Fruit fly (Drosophila melanogaster): ENCODE measurements around the gene Edg84A.

DNA sequence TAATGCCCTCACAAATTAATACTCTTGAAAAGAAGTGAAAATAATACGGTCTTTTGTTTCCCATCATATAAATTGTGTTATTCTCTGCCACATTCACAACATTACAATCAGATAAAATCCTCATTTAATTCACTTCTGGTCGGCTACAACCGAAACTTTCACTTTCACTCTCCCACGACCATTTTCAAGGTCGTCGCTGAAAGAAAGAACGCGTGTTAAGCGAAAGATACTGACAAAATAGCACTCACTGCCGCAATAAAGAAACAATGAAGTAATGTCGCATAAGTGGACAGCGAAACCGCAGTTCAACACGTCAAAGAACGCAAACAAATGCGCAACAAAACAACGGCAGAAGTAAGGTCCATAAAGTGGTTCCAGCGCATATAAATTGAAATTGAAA is 3.9 kb downstream of the Edg84A start:
- no peak for TF ChIP-seq GATAd (GFP tag; optimal IDR thresholded peaks at IDR 0.05)
- TF ChIP-seq HLH106 (tag; optimal IDR thresholded peaks at IDR 0.05) = no peak
- no peak for TF ChIP-seq Abd-B (GFP tag; optimal IDR thresholded peaks at IDR 0.05)
- no peak for TF ChIP-seq usp (GFP tag; optimal IDR thresholded peaks at IDR 0.05)
- no peak for TF ChIP-seq psq (GFP tag; optimal IDR thresholded peaks at IDR 0.05)
- no peak for TF ChIP-seq tai (GFP tag; optimal IDR thresholded peaks at IDR 0.05)
- TF ChIP-seq Hr83 (GFP tag; optimal IDR thresholded peaks at IDR 0.05; ENCODE audit: poor library complexity, severe bottlenecking) = no peak
- TF ChIP-seq OdsH (GFP tag; optimal IDR thresholded peaks at IDR 0.05) = no peak

Measured in whole organism, wandering third instar larva.